Worm (Caenorhabditis elegans) whole organism, L1 larva: ENCODE measurements around the gene srm-2.

Source experiments
- blmp-1 ChIP-seq: fragments of 150-350 bp; optimal IDR thresholded peaks from 2 replicates; lab custom pipeline; 2014; ENCODE audit warnings: missing biosample characterization, missing genetic modification characterization
- ceh-88 ChIP-seq: fragments of 200-800 bp; sonication (Bioruptor generic); IDR thresholded peaks from 2 replicates; pipeline ENCODE4 v1.3.6; 2022; ENCODE audit warnings: missing genetic modification characterization, missing compliant biosample characterization
- lsy-2 ChIP-seq, 2 experiments: fragments of 150-350 bp; optimal IDR thresholded peaks; 2 replicates each; lab custom pipeline; 2014; ENCODE audit warnings: missing biosample characterization in 2 of 2, missing genetic modification characterization in 2 of 2
- mep-1 ChIP-seq: fragments of 150-350 bp; optimal IDR thresholded peaks from 2 replicates; lab custom pipeline; 2014; ENCODE audit warnings: missing biosample characterization, missing genetic modification characterization
- nhr-12 ChIP-seq: sonication (generic microtip); optimal IDR thresholded peaks from 2 replicates; lab custom pipeline; 2017; ENCODE audit warnings: missing biosample characterization, missing genetic modification characterization
- skn-1 ChIP-seq: fragments of 150-350 bp; optimal IDR thresholded peaks from 2 replicates; lab custom pipeline; 2014; ENCODE audit warnings: missing biosample characterization, missing genetic modification characterization
- sptf-1 ChIP-seq: fragments of 150-350 bp; optimal IDR thresholded peaks from 2 replicates; lab custom pipeline; 2014; ENCODE audit warnings: missing biosample characterization, missing genetic modification characterization
- tlp-1 ChIP-seq: fragments of 150-350 bp; optimal IDR thresholded peaks from 2 replicates; lab custom pipeline; 2014; ENCODE audit warnings: missing biosample characterization, missing genetic modification characterization
- unc-130 ChIP-seq: fragments of 150-350 bp; optimal IDR thresholded peaks from 2 replicates; lab custom pipeline; 2017; ENCODE audit warnings: missing biosample characterization, missing genetic modification characterization, inconsistent platforms
- xbp-1 ChIP-seq: sonication (generic microtip); optimal IDR thresholded peaks from 2 replicates; lab custom pipeline; 2016; ENCODE audit warnings: missing genetic modification characterization, missing compliant biosample characterization
- ztf-11 ChIP-seq, 2 experiments: sonication (generic microtip); optimal IDR thresholded peaks; 2 replicates each; lab custom pipeline; 2016 to 2017; ENCODE audit warnings: missing genetic modification characterization in 2 of 2, missing biosample characterization in 1 of 2, missing compliant biosample characterization in 1 of 2

DNA sequence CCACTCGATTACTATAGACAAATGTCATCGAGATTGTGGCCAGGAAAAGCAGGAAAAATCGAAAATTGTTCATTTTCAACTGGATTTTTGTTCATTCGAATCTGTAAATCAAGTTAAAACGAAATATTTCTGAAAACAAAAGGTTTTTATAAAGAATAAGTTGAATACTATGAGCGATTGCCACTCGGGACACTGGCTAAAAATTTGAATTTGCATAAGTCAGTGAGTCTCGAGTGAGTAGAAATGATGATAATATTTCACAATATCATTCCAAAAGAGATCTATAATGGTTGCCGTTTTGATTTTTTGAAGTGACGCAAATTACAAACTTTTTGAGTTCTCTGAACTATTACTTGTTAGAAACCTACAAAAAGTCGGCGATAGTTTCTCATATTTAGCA, 12.1 kb downstream of the srm-2 start, which contains the start of gene T28H11.8:
- TF ChIP-seq skn-1 (tag; lab: Kevin White, UChicago) (no peak), lsy-2 (tag; optimal IDR thresholded peaks at IDR 0.05; lab: Kevin White, UChicago) (no peak), ceh-88 (GFP tag; lab: Robert Waterston, UW) (no peak), blmp-1 (tag; lab: Kevin White, UChicago) (no peak), tlp-1 (tag; lab: Kevin White, UChicago) (no peak), ztf-11 (tag; optimal IDR thresholded peaks at IDR 0.05; lab: Kevin White, UChicago) (no peak), mep-1 (tag; lab: Kevin White, UChicago) (no peak), unc-130 (tag; lab: Kevin White, UChicago) (no peak), nhr-12 (tag; lab: Kevin White, UChicago) (no peak), sptf-1 (tag; lab: Kevin White, UChicago) (no peak), xbp-1 (tag; lab: Kevin White, UChicago) (no peak)
